Worm (Caenorhabditis elegans) whole organism, mixed stage, embryonic: ENCODE measurements around the gene F36D3.5.

ENCODE experiments used
- M03D4.4 ChIP-seq: sonication (generic microtip); optimal IDR thresholded peaks from 2 replicates; lab custom pipeline; 2017; ENCODE audit warnings: mild to moderate bottlenecking, missing genetic modification characterization, missing compliant biosample characterization
- bed-3 ChIP-seq: fragments of 200-800 bp; sonication (Bioruptor generic); optimal IDR thresholded peaks from 3 replicates; lab custom pipeline; 2018; ENCODE audit warnings: mild to moderate bottlenecking, missing genetic modification characterization, moderate library complexity, missing compliant biosample characterization
- blmp-1 ChIP-seq: fragments of 150-350 bp; optimal IDR thresholded peaks from 2 replicates; lab custom pipeline; 2014; ENCODE audit warnings: missing biosample characterization, missing genetic modification characterization
- ceh-39 ChIP-seq: fragments of 150-350 bp; optimal IDR thresholded peaks from 2 replicates; lab custom pipeline; 2014; ENCODE audit warnings: missing biosample characterization, missing genetic modification characterization
- ceh-43 ChIP-seq: fragments of 200-800 bp; sonication (Bioruptor generic); optimal IDR thresholded peaks from 2 replicates; lab custom pipeline; 2018; ENCODE audit warnings: mild to moderate bottlenecking, missing genetic modification characterization, moderate library complexity, missing compliant biosample characterization
- ceh-83 ChIP-seq: fragments of 200-800 bp; sonication (Bioruptor generic); optimal IDR thresholded peaks from 2 replicates; lab custom pipeline; 2018; ENCODE audit warnings: mild to moderate bottlenecking, missing genetic modification characterization, missing compliant biosample characterization
- ces-1 ChIP-seq: fragments of 150-350 bp; optimal IDR thresholded peaks from 2 replicates; lab custom pipeline; 2014; ENCODE audit warnings: missing biosample characterization, missing genetic modification reagents, missing genetic modification characterization
- elt-1 ChIP-seq: sonication (generic microtip); optimal IDR thresholded peaks from 2 replicates; lab custom pipeline; 2017; ENCODE audit warnings: missing genetic modification characterization, mild to moderate bottlenecking, missing compliant biosample characterization, antibody characterized with exemption, moderate library complexity, borderline replicate concordance; ENCODE audit not compliant: insufficient read depth
- elt-3 ChIP-seq: fragments of 150-350 bp; optimal IDR thresholded peaks from 2 replicates; lab custom pipeline; 2014; ENCODE audit warnings: missing biosample characterization, missing genetic modification characterization
- flh-1 ChIP-seq: fragments of 200-800 bp; sonication (Bioruptor generic); optimal IDR thresholded peaks from 2 replicates; lab custom pipeline; 2018; ENCODE audit warnings: mild to moderate bottlenecking, missing genetic modification characterization, moderate library complexity, missing compliant biosample characterization
- lin-32 ChIP-seq: fragments of 200-800 bp; sonication (Bioruptor generic); optimal IDR thresholded peaks from 2 replicates; lab custom pipeline; 2018; ENCODE audit warnings: mild to moderate bottlenecking, missing genetic modification characterization, missing compliant biosample characterization
- lsy-2 ChIP-seq: fragments of 150-350 bp; optimal IDR thresholded peaks from 2 replicates; lab custom pipeline; 2014; ENCODE audit warnings: missing biosample characterization, missing genetic modification characterization
- mab-5 ChIP-seq: fragments of 150-350 bp; optimal IDR thresholded peaks from 2 replicates; lab custom pipeline; 2014; ENCODE audit warnings: missing biosample characterization, missing genetic modification characterization
- mep-1 ChIP-seq: fragments of 150-350 bp; optimal IDR thresholded peaks from 2 replicates; lab custom pipeline; 2017; ENCODE audit warnings: missing biosample characterization, missing genetic modification reagents, missing genetic modification characterization, inconsistent platforms
- mls-2 ChIP-seq: sonication (generic microtip); optimal IDR thresholded peaks from 2 replicates; lab custom pipeline; 2016; ENCODE audit warnings: mild to moderate bottlenecking, missing genetic modification characterization, moderate library complexity, missing compliant biosample characterization
- nhr-12 ChIP-seq: fragments of 150-350 bp; optimal IDR thresholded peaks from 2 replicates; lab custom pipeline; 2014; ENCODE audit warnings: missing biosample characterization, missing genetic modification characterization
- nhr-2 ChIP-seq: fragments of 150-350 bp; optimal IDR thresholded peaks from 2 replicates; lab custom pipeline; 2014; ENCODE audit warnings: missing biosample characterization, missing genetic modification characterization
- nhr-237 ChIP-seq: fragments of 150-350 bp; optimal IDR thresholded peaks from 2 replicates; lab custom pipeline; 2014; ENCODE audit warnings: missing biosample characterization, missing genetic modification characterization
- nhr-28 ChIP-seq: fragments of 150-350 bp; optimal IDR thresholded peaks from 2 replicates; lab custom pipeline; 2014; ENCODE audit warnings: missing biosample characterization, missing genetic modification characterization
- pha-4 ChIP-seq: fragments of 150-350 bp; optimal IDR thresholded peaks from 2 replicates; lab custom pipeline; 2018; ENCODE audit warnings: missing biosample characterization, missing genetic modification reagents, missing genetic modification characterization
- sem-2 ChIP-seq: fragments of 200-800 bp; sonication (Bioruptor generic); optimal IDR thresholded peaks from 2 replicates; lab custom pipeline; 2018; ENCODE audit warnings: mild to moderate bottlenecking, missing genetic modification characterization, missing compliant biosample characterization
- snpc-4 ChIP-seq: fragments of 150-350 bp; optimal IDR thresholded peaks from 2 replicates; lab custom pipeline; 2014; ENCODE audit warnings: missing biosample characterization, missing genetic modification characterization
- tbx-8 ChIP-seq: fragments of 200-800 bp; sonication (Bioruptor generic); optimal IDR thresholded peaks from 2 replicates; lab custom pipeline; 2018; ENCODE audit warnings: mild to moderate bottlenecking, missing genetic modification characterization, moderate library complexity, missing compliant biosample characterization
- unc-120 ChIP-seq: sonication (generic microtip); optimal IDR thresholded peaks from 2 replicates; lab custom pipeline; 2017; ENCODE audit warnings: missing genetic modification characterization, missing compliant biosample characterization; ENCODE audit not compliant: poor library complexity, severe bottlenecking
- unc-39 ChIP-seq: fragments of 150-350 bp; optimal IDR thresholded peaks from 2 replicates; lab custom pipeline; 2014; ENCODE audit warnings: missing biosample characterization, missing genetic modification characterization
- unc-62 ChIP-seq: fragments of 150-350 bp; optimal IDR thresholded peaks from 2 replicates; lab custom pipeline; 2014; ENCODE audit warnings: missing biosample characterization, missing genetic modification reagents, missing genetic modification characterization
- zip-8 ChIP-seq: fragments of 150-350 bp; optimal IDR thresholded peaks from 2 replicates; lab custom pipeline; 2014; ENCODE audit warnings: missing biosample characterization, missing genetic modification characterization
- ztf-11 ChIP-seq: fragments of 150-350 bp; optimal IDR thresholded peaks from 2 replicates; lab custom pipeline; 2014; ENCODE audit warnings: missing biosample characterization, missing genetic modification characterization

The F36D3.5 gene

DNA sequence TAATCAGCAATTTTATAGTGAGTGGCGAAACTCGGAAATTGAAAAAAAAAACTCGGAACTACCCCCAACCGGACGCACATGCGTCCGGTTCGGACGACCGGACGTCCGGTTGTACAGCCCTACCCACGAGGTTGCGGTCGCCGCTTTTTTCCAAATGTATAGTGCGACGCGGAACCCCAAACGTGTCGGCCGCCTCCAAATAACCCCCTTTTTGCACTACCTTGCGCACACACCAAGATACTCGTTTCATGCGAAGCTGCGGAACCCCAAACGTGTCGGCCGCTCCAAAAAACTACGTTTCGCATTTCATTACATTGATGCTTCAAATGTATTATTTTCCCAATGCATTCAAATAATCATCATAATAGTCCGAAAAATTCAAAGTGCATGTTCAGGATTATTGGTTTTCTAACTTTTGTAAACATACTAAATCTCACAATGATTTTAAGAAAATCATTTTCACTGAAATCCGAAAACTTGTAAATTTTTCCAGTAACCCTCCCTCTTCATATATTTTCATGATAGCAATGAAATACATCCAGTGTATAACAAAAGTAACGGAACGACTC, 43.0 kb downstream of the F36D3.5 start, which contains the start of gene srw-35:
Gene srw-35, plus strand, starts transcription at position 519 of the 569 bp plus-strand sequence.
- no peak for TF ChIP-seq nhr-28 (tag; lab: Kevin White, UChicago)
- no peak for TF ChIP-seq pha-4 (tag; lab: Kevin White, UChicago)
- TF ChIP-seq tbx-8, result no peak
- TF ChIP-seq unc-120 (tag; lab: Kevin White, UChicago), result no peak
- TF ChIP-seq mab-5 (tag; lab: Kevin White, UChicago), result no peak
- no peak for TF ChIP-seq mls-2 (tag; lab: Kevin White, UChicago)
- no peak for TF ChIP-seq lin-32 (GFP tag; lab: Kevin White, UChicago)
- TF ChIP-seq unc-62, result no peak
- TF ChIP-seq ceh-43 (GFP tag; lab: Kevin White, UChicago), result no peak
- no peak for TF ChIP-seq sem-2

DNA sequence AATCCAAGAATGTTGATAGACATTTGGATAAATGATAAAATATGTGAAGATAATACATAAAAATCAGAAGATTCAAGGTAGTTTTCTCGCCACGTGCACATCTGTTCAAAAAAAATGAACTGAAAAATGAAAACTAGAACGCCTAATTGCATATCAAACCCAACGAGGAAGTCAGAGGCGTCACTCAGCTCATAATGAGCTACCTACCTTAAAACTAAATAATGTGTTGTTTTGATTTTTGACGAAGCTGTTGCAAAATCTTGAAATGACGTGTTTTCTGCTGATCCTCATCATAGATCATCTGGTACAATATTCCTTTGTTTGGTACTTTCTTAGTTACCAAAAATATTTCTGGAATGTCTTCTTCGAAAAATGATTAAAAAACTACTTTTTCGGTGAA, 44.1 kb downstream of the F36D3.5 start, which contains the start of gene srh-138:
Gene srh-138, minus strand, starts transcription at position 101 of the 400 bp plus-strand sequence.
- TF ChIP-seq mab-5 (tag; lab: Kevin White, UChicago) (no peak), elt-3 (tag; lab: Kevin White, UChicago) (no peak), unc-39 (no peak), unc-120 (tag; lab: Kevin White, UChicago) (no peak), unc-62 (no peak), mep-1 (no peak), lsy-2 (tag; lab: Kevin White, UChicago) (no peak), sem-2 (no peak), elt-1 (no peak), ceh-83 (no peak), pha-4 (tag; lab: Kevin White, UChicago) (no peak), ces-1 (GFP tag; lab: Kevin White, UChicago) (no peak), ceh-39 (tag; lab: Kevin White, UChicago) (no peak), bed-3 (GFP tag; lab: Kevin White, UChicago) (no peak)

- TF ChIP-seq elt-1 (no peak), unc-120 (tag; lab: Kevin White, UChicago) (no peak)
These were observed 47.2 kb downstream of the F36D3.5 start, which contains the start of gene sru-44 for ce11 chrV:16467840-16468239. Gene sru-44 (minus strand): TSS chrV:16467940.

- TF ChIP-seq tbx-8, result no peak
- TF ChIP-seq mab-5 (tag; lab: Kevin White, UChicago), result no peak
- no peak for TF ChIP-seq bed-3 (GFP tag; lab: Kevin White, UChicago)
- TF ChIP-seq nhr-12 (tag; lab: Kevin White, UChicago), result no peak
- TF ChIP-seq nhr-237 (tag; lab: Kevin White, UChicago), result no peak
- no peak for TF ChIP-seq nhr-28 (tag; lab: Kevin White, UChicago)
- TF ChIP-seq ztf-11 (tag; lab: Kevin White, UChicago), result no peak
- no peak for TF ChIP-seq blmp-1
- no peak for TF ChIP-seq flh-1 (GFP tag; lab: Kevin White, UChicago)
- no peak for TF ChIP-seq snpc-4
- no peak for TF ChIP-seq pha-4 (tag; lab: Kevin White, UChicago)
- TF ChIP-seq zip-8, result no peak
- TF ChIP-seq mep-1, result no peak
- no peak for TF ChIP-seq M03D4.4 (tag; lab: Kevin White, UChicago)
- TF ChIP-seq nhr-2, result no peak
- no peak for TF ChIP-seq unc-39
- no peak for TF ChIP-seq unc-120 (tag; lab: Kevin White, UChicago)
- no peak for TF ChIP-seq elt-1
- TF ChIP-seq mls-2 (tag; lab: Kevin White, UChicago), result no peak
- no peak for TF ChIP-seq elt-3 (tag; lab: Kevin White, UChicago)
These were observed 54.2 kb downstream of the F36D3.5 start, which contains the start of gene srh-142 for ce11 chrV:16460866-16461265. Gene srh-142 (minus strand): TSS chrV:16460966.
